Fruit fly (Drosophila melanogaster) whole organism: Measurements from ENCODE around the gene Rabex-5.

Source experiments
- CG8478 ChIP-seq: fragments of >200 bp; optimal IDR thresholded peaks from 2 replicates; lab custom pipeline; 2018; ENCODE audit warnings: inconsistent platforms
- EcR ChIP-seq, 2 experiments: fragments of >200 bp; optimal IDR thresholded peaks; 2 replicates each; lab custom pipeline; 2017; ENCODE audit warnings: missing biosample characterization in 2 of 2, missing genetic modification characterization in 2 of 2, missing genetic modification reagents in 2 of 2

- no peak for TF ChIP-seq EcR (GFP tag; optimal IDR thresholded peaks at IDR 0.05; lab: Kevin White, UChicago)
- TF ChIP-seq CG8478 (lab: Kevin White, UChicago) = no peak
Measured at dm6 chr3L:1331542-1331941, 35.8 kb downstream of the Rabex-5 start, which contains the start of gene msd1.
